Worm (Caenorhabditis elegans) whole organism, young adult: ENCODE results near the gene F59B1.2.

Source experiments
- B0261.1 ChIP-seq: sonication (generic microtip); optimal IDR thresholded peaks from 2 replicates; lab custom pipeline; 2016; ENCODE audit warnings: mild to moderate bottlenecking, missing genetic modification characterization, moderate library complexity, missing compliant biosample characterization
- B0336.3 ChIP-seq: fragments of 200-800 bp; sonication (Bioruptor generic); IDR thresholded peaks from 2 replicates; pipeline ENCODE4 v1.3.6; 2022; ENCODE audit warnings: missing genetic modification characterization, missing compliant biosample characterization
- C06A6.2 ChIP-seq: fragments of 200-800 bp; sonication (Bioruptor generic); conservative IDR thresholded peaks from 2 replicates; pipeline ENCODE4 v1.3.6; 2022; ENCODE audit warnings: missing genetic modification characterization, missing compliant biosample characterization
- C17E4.6 ChIP-seq: fragments of 200-800 bp; sonication (Bioruptor generic); IDR thresholded peaks from 2 replicates; pipeline ENCODE4 v1.3.6; 2022; ENCODE audit warnings: missing genetic modification reagents, missing genetic modification characterization, missing compliant biosample characterization
- F10E7.11 ChIP-seq: sonication (generic microtip); optimal IDR thresholded peaks from 2 replicates; lab custom pipeline; 2017; ENCODE audit warnings: mild to moderate bottlenecking, missing genetic modification characterization, moderate library complexity, missing compliant biosample characterization
- F37B4.10 ChIP-seq: fragments of 200-800 bp; sonication (Bioruptor generic); IDR thresholded peaks from 2 replicates; pipeline ENCODE4 v1.3.6; 2022; ENCODE audit warnings: missing genetic modification characterization, missing compliant biosample characterization
- F57C9.4 ChIP-seq: sonication (generic microtip); optimal IDR thresholded peaks from 2 replicates; lab custom pipeline; 2017; ENCODE audit warnings: mild to moderate bottlenecking, missing genetic modification characterization, missing compliant biosample characterization
- Y53F4B.3 ChIP-seq: fragments of 200-800 bp; sonication (Bioruptor generic); IDR thresholded peaks from 2 replicates; pipeline ENCODE4 v1.3.6; 2022; ENCODE audit warnings: missing genetic modification reagents, missing genetic modification characterization, missing compliant biosample characterization
- Y95B8A.8 ChIP-seq: fragments of 200-800 bp; sonication (Bioruptor generic); IDR thresholded peaks from 2 replicates; pipeline ENCODE4 v1.3.6; 2022; ENCODE audit warnings: missing genetic modification reagents, missing genetic modification characterization, missing compliant biosample characterization
- ZK185.1 ChIP-seq: sonication (generic microtip); optimal IDR thresholded peaks from 2 replicates; lab custom pipeline; 2016; ENCODE audit warnings: mild to moderate bottlenecking, missing genetic modification characterization, missing compliant biosample characterization; ENCODE audit not compliant: poor library complexity, severe bottlenecking
- athp-1 ChIP-seq: sonication (generic microtip); optimal IDR thresholded peaks from 2 replicates; lab custom pipeline; 2017; ENCODE audit warnings: mild to moderate bottlenecking, missing genetic modification characterization, missing compliant biosample characterization
- bed-1 ChIP-seq: fragments of 200-800 bp; sonication (Bioruptor generic); IDR thresholded peaks from 2 replicates; pipeline ENCODE4 v1.3.6; 2022; ENCODE audit warnings: missing genetic modification reagents, missing genetic modification characterization, missing compliant biosample characterization
- ccch-3 ChIP-seq: fragments of 200-800 bp; sonication (Bioruptor generic); optimal IDR thresholded peaks from 2 replicates; lab custom pipeline; 2018; ENCODE audit warnings: mild to moderate bottlenecking, missing genetic modification characterization, missing compliant biosample characterization
- ceh-40 ChIP-seq: fragments of 200-800 bp; sonication (Bioruptor generic); IDR thresholded peaks from 2 replicates; pipeline ENCODE4 v1.3.6; 2022; ENCODE audit warnings: missing genetic modification characterization, missing compliant biosample characterization
- chd-7 ChIP-seq: sonication (generic microtip); optimal IDR thresholded peaks from 2 replicates; lab custom pipeline; 2016; ENCODE audit warnings: mild to moderate bottlenecking, missing genetic modification characterization, moderate library complexity, missing compliant biosample characterization
- die-1 ChIP-seq: sonication (generic microtip); optimal IDR thresholded peaks from 2 replicates; lab custom pipeline; 2016; ENCODE audit warnings: missing genotype, mild to moderate bottlenecking, missing genetic modification characterization, missing compliant biosample characterization
- dox-1 ChIP-seq: fragments of 200-800 bp; sonication (Bioruptor generic); IDR thresholded peaks from 2 replicates; pipeline ENCODE4 v1.3.6; 2022; ENCODE audit warnings: missing genetic modification reagents, missing genetic modification characterization, missing compliant biosample characterization
- dpff-1 ChIP-seq: sonication (generic microtip); optimal IDR thresholded peaks from 2 replicates; lab custom pipeline; 2017; ENCODE audit warnings: mild to moderate bottlenecking, missing genetic modification characterization, missing compliant biosample characterization
- dpl-1 ChIP-seq: fragments of 150-350 bp; optimal IDR thresholded peaks from 2 replicates; lab custom pipeline; 2014; ENCODE audit warnings: missing biosample characterization, missing genetic modification reagents, missing genetic modification characterization
- egrh-3 ChIP-seq: fragments of 200-800 bp; sonication (Bioruptor generic); IDR thresholded peaks from 2 replicates; pipeline ENCODE4 v1.3.6; 2022; ENCODE audit warnings: missing genetic modification reagents, missing genetic modification characterization, missing compliant biosample characterization
- hmg-20 ChIP-seq: fragments of 200-800 bp; sonication (Bioruptor generic); IDR thresholded peaks from 2 replicates; pipeline ENCODE4 v1.3.6; 2022; ENCODE audit warnings: missing genetic modification reagents, missing genetic modification characterization, missing compliant biosample characterization
- lin-40 ChIP-seq: sonication (generic microtip); optimal IDR thresholded peaks from 2 replicates; lab custom pipeline; 2016; ENCODE audit warnings: missing genetic modification characterization, mild to moderate bottlenecking, missing compliant biosample characterization, missing genotype, missing genetic modification reagents
- lin-54 ChIP-seq: fragments of 200-800 bp; sonication (Bioruptor generic); optimal IDR thresholded peaks from 2 replicates; lab custom pipeline; 2018; ENCODE audit warnings: mild to moderate bottlenecking, missing genetic modification characterization, missing compliant biosample characterization
- lir-1 ChIP-seq: fragments of 200-800 bp; sonication (Bioruptor generic); conservative IDR thresholded peaks from 2 replicates; pipeline ENCODE4 v1.3.6; 2022; ENCODE audit warnings: missing genetic modification reagents, missing genetic modification characterization, missing compliant biosample characterization
- madf-10 ChIP-seq: sonication (generic microtip); optimal IDR thresholded peaks from 2 replicates; lab custom pipeline; 2016; ENCODE audit warnings: mild to moderate bottlenecking, missing genetic modification characterization, missing compliant biosample characterization
- nfya-1 ChIP-seq: sonication (generic microtip); optimal IDR thresholded peaks from 2 replicates; lab custom pipeline; 2017; ENCODE audit warnings: antibody characterized with exemption, missing compliant biosample characterization, missing genetic modification characterization, borderline replicate concordance; ENCODE audit not compliant: insufficient read depth
- nfya-2 ChIP-seq: fragments of 200-800 bp; sonication (Bioruptor generic); IDR thresholded peaks from 2 replicates; pipeline ENCODE4 v1.3.6; 2022; ENCODE audit warnings: missing genetic modification reagents, missing genetic modification characterization, missing compliant biosample characterization
- nfyb-1 ChIP-seq: fragments of 200-800 bp; sonication (Bioruptor generic); IDR thresholded peaks from 2 replicates; pipeline ENCODE4 v1.3.6; 2022; ENCODE audit warnings: missing genetic modification reagents, missing genetic modification characterization, missing compliant biosample characterization
- nhr-120 ChIP-seq: fragments of 200-800 bp; sonication (Bioruptor generic); IDR thresholded peaks from 2 replicates; pipeline ENCODE4 v1.3.6; 2022; ENCODE audit warnings: missing genetic modification characterization, missing compliant biosample characterization
- nhr-27 ChIP-seq: fragments of 200-800 bp; sonication (Bioruptor generic); optimal IDR thresholded peaks from 2 replicates; lab custom pipeline; 2018; ENCODE audit warnings: mild to moderate bottlenecking, missing genetic modification characterization, moderate library complexity, missing compliant biosample characterization
- nhr-80 ChIP-seq: sonication (generic microtip); optimal IDR thresholded peaks from 2 replicates; lab custom pipeline; 2016; ENCODE audit warnings: missing genetic modification characterization, missing compliant biosample characterization
- rec-8 ChIP-seq, 2 experiments: sonication (generic microtip); optimal IDR thresholded peaks; 2 replicates each; lab custom pipeline; 2016; ENCODE audit warnings: mild to moderate bottlenecking in 2 of 2, missing genetic modification characterization in 2 of 2, missing genetic modification reagents in 2 of 2, missing genotype in 2 of 2, missing biosample characterization in 1 of 2, missing compliant biosample characterization in 1 of 2, moderate library complexity in 1 of 2
- snpc-1.1 ChIP-seq: sonication (generic microtip); optimal IDR thresholded peaks from 2 replicates; lab custom pipeline; 2017; ENCODE audit warnings: missing genetic modification characterization, mild to moderate bottlenecking, missing compliant biosample characterization, antibody characterized with exemption, moderate library complexity, missing genotype, missing genetic modification reagents; ENCODE audit not compliant: insufficient read depth
- snpc-4 ChIP-seq, 5 experiments: fragments of 150-350 bp in 1 of 5; sonication (generic microtip) in 4 of 5; optimal IDR thresholded peaks; 2 replicates each; lab custom pipeline; 2014 to 2018; ENCODE audit warnings: missing genetic modification characterization in 5 of 5, missing biosample characterization in 3 of 5, antibody characterized with exemption in 2 of 5, mild to moderate bottlenecking in 2 of 5, missing compliant biosample characterization in 2 of 5, missing genotype in 2 of 5, moderate library complexity in 2 of 5, missing genetic modification reagents in 1 of 5
- tbp1 ChIP-seq: fragments of 200-800 bp; sonication (Bioruptor generic); optimal IDR thresholded peaks from 2 replicates; lab custom pipeline; 2018; ENCODE audit warnings: mild to moderate bottlenecking, missing genetic modification characterization, missing compliant biosample characterization
- tlf-1 ChIP-seq: fragments of 200-800 bp; sonication (Bioruptor generic); optimal IDR thresholded peaks from 2 replicates; lab custom pipeline; 2018; ENCODE audit warnings: mild to moderate bottlenecking, missing genetic modification characterization, missing compliant biosample characterization
- unc-130 ChIP-seq: sonication (generic microtip); optimal IDR thresholded peaks from 2 replicates; lab custom pipeline; 2016; ENCODE audit warnings: missing genetic modification reagents, missing genetic modification characterization, missing compliant biosample characterization
- unc-62 ChIP-seq: fragments of 150-350 bp; optimal IDR thresholded peaks from 2 replicates; lab custom pipeline; 2014; ENCODE audit warnings: missing biosample characterization, missing genetic modification reagents, missing genetic modification characterization
- xnd-1 ChIP-seq: sonication (generic microtip); optimal IDR thresholded peaks from 2 replicates; lab custom pipeline; 2016; ENCODE audit warnings: missing genotype, missing genetic modification reagents, missing genetic modification characterization, missing compliant biosample characterization
- ztf-28 ChIP-seq: fragments of 200-800 bp; sonication (Bioruptor generic); IDR thresholded peaks from 2 replicates; pipeline ENCODE4 v1.3.6; 2022; ENCODE audit warnings: missing genetic modification reagents, missing genetic modification characterization, missing compliant biosample characterization
- ztf-6 ChIP-seq: fragments of 200-800 bp; sonication (Bioruptor generic); IDR thresholded peaks from 2 replicates; pipeline ENCODE4 v1.3.6; 2022; ENCODE audit warnings: missing genetic modification reagents, missing genetic modification characterization, missing compliant biosample characterization

Gene F59B1.2

DNA sequence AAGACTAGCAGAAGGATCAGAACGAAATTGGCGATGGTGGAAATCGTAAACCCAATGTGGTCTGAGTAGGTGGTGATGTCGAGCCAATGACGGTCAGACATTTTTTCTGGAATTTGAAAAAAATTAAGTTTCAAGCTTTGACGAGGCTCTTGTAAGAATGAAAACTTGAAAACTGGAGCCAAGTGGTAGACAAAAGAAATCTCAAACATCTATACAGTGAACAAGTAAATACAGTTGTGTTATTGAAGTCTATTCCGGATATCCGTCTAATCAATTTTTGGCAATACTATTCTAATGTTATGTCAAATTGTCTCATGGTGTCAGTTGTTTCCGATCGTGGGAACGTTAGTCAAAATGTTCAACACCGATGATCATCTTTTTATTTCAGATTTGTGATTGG, 33.7 kb downstream of the F59B1.2 start, which contains the start of gene str-113:
Gene str-113, minus strand, starts transcription at position 101 of the 400 bp plus-strand sequence.
- TF ChIP-seq athp-1 (tag; lab: Kevin White, UChicago) (no peak), Y53F4B.3 (GFP tag; lab: Robert Waterston, UW) (no peak), hmg-20 (GFP tag; lab: Robert Waterston, UW) (no peak), Y95B8A.8 (GFP tag; lab: Robert Waterston, UW) (no peak), rec-8 (tag; optimal IDR thresholded peaks at IDR 0.05; lab: Kevin White, UChicago) (no peak), nfyb-1 (GFP tag; lab: Robert Waterston, UW) (no peak), snpc-1.1 (tag; lab: Kevin White, UChicago) (no peak), nhr-120 (GFP tag; lab: Robert Waterston, UW) (no peak), C06A6.2 (GFP tag; lab: Robert Waterston, UW) (no peak), dpl-1 (GFP tag; lab: Kevin White, UChicago) (no peak), lir-1 (GFP tag; lab: Robert Waterston, UW) (no peak), die-1 (no peak), dpff-1 (tag; lab: Kevin White, UChicago) (no peak), tbp1 (no peak)
- TF ChIP-seq, all 124 proteins: peak for 0

ce11 chrV:3668464-3668863, 35.3 kb downstream of the F59B1.2 start, which contains the start of gene Y39H10B.2:
TSS of gene Y39H10B.2 (plus strand) at chrV:3668764.
- TF ChIP-seq nhr-80 (tag; lab: Kevin White, UChicago): peak; percentile 58
- TF ChIP-seq egrh-3: no peak
- no peak for TF ChIP-seq F10E7.11 (tag; lab: Kevin White, UChicago)
- TF ChIP-seq tlf-1 (GFP tag; lab: Kevin White, UChicago): no peak
- TF ChIP-seq B0336.3 (GFP tag; lab: Robert Waterston, UW): no peak
- no peak for TF ChIP-seq chd-7 (tag; lab: Kevin White, UChicago)
- no peak for TF ChIP-seq B0261.1 (tag; lab: Kevin White, UChicago)
- no peak for TF ChIP-seq bed-1 (GFP tag; lab: Robert Waterston, UW)

DNA sequence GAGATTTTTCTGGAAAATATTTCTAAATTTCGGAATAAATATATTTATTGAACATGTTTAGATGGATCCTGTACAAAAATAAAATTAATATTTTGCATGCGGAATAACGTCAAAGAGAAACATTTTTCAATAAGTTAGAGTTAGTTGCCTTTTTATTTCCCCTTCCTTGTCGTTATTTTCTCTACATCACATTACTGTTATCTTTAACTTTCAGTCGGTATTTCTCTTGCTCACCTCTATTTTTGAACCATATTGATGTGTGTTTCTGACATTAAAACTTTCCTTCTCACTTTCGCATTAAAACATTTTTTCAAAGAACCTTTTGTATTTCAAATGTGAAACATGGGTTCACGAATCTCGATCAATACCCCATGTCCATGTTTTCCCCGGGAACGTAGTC, 37.4 kb downstream of the F59B1.2 start, which contains the start of gene Y39H10B.3:
Gene Y39H10B.3, plus strand, starts transcription at position 301 of the 400 bp plus-strand sequence.
- no peak for TF ChIP-seq nfya-2 (GFP tag; lab: Robert Waterston, UW)
- no peak for TF ChIP-seq nhr-80 (tag; lab: Kevin White, UChicago)
- TF ChIP-seq lin-40 (tag; lab: Kevin White, UChicago): no peak
- TF ChIP-seq madf-10 (tag; lab: Kevin White, UChicago): no peak
- no peak for TF ChIP-seq ceh-40 (GFP tag; lab: Robert Waterston, UW)
- no peak for TF ChIP-seq nhr-27 (tag; lab: Kevin White, UChicago)
- no peak for TF ChIP-seq snpc-1.1 (tag; lab: Kevin White, UChicago)
- TF ChIP-seq unc-62 (GFP tag; lab: Kevin White, UChicago): no peak
- no peak for TF ChIP-seq C17E4.6 (GFP tag; lab: Robert Waterston, UW)
- no peak for TF ChIP-seq ztf-28 (GFP tag; lab: Robert Waterston, UW)
- no peak for TF ChIP-seq unc-130

ce11 chrV:3673080-3673479, 39.9 kb downstream of the F59B1.2 start, which contains the start of gene pals-33:
TSS of gene pals-33 (plus strand) at chrV:3673380.
- no peak for TF ChIP-seq nfya-1 (tag; lab: Kevin White, UChicago)
- no peak for TF ChIP-seq F57C9.4 (tag; lab: Kevin White, UChicago)
- no peak for TF ChIP-seq F10E7.11 (tag; lab: Kevin White, UChicago)
- TF ChIP-seq dox-1 (GFP tag; lab: Robert Waterston, UW): no peak
- no peak for TF ChIP-seq bed-1 (GFP tag; lab: Robert Waterston, UW)
- TF ChIP-seq B0261.1 (tag; lab: Kevin White, UChicago): no peak
- no peak for TF ChIP-seq xnd-1 (tag; lab: Kevin White, UChicago)
- no peak for TF ChIP-seq B0336.3 (GFP tag; lab: Robert Waterston, UW)
- no peak for TF ChIP-seq ztf-6 (GFP tag; lab: Robert Waterston, UW)
- no peak for TF ChIP-seq F37B4.10
- TF ChIP-seq snpc-4 (GFP tag; optimal IDR thresholded peaks at IDR 0.05; lab: Kevin White, UChicago): no peak
- no peak for TF ChIP-seq snpc-4 (tag; optimal IDR thresholded peaks at IDR 0.05; lab: Kevin White, UChicago)
- no peak for TF ChIP-seq dpff-1 (tag; lab: Kevin White, UChicago)
- no peak for TF ChIP-seq lin-54 (GFP tag; lab: Kevin White, UChicago)
- TF ChIP-seq ZK185.1 (tag; lab: Kevin White, UChicago): no peak
- no peak for TF ChIP-seq ccch-3 (GFP tag; lab: Kevin White, UChicago)
- TF ChIP-seq ceh-40 (GFP tag; lab: Robert Waterston, UW): no peak
- TF ChIP-seq, all 124 proteins: peak for 0
